Fruit fly (Drosophila melanogaster): ENCODE measurements around the gene CG43185.

CG43185 gene

dm6 chr2L:5870838-5871702 lies 13.6 kb upstream of the CG43185 start (continued):
- no peak for TF ChIP-seq CG8281 (tag; optimal IDR thresholded peaks at IDR 0.05)
- TF ChIP-seq pita (GFP tag; optimal IDR thresholded peaks at IDR 0.05): no peak
- 0 out of 2 replicates have a peak, but pooled peaks have one; percentile 8 for TF ChIP-seq aop (GFP tag; IDR thresholded peaks at IDR 0.05)
- TF ChIP-seq phol (tag; optimal IDR thresholded peaks at IDR 0.05): no peak
- TF ChIP-seq Nf-YC (tag; optimal IDR thresholded peaks at IDR 0.05): no peak
- no peak for TF ChIP-seq CG1647 (GFP tag; optimal IDR thresholded peaks at IDR 0.05)
- no peak for TF ChIP-seq D19B (GFP tag; optimal IDR thresholded peaks at IDR 0.05)
- no peak for TF ChIP-seq Dip3 (GFP tag; optimal IDR thresholded peaks at IDR 0.05)
- no peak for TF ChIP-seq CG1233 (GFP tag; optimal IDR thresholded peaks at IDR 0.05)
- TF ChIP-seq CG10321 (GFP tag; IDR thresholded peaks at IDR 0.05): no peak
- TF ChIP-seq Awh (GFP tag; IDR thresholded peaks at IDR 0.05): no peak
- no peak for TF ChIP-seq ems (GFP tag; optimal IDR thresholded peaks at IDR 0.05)
- TF ChIP-seq CG11085 (GFP tag; IDR thresholded peaks at IDR 0.05): no peak
- TF ChIP-seq ac (GFP tag; optimal IDR thresholded peaks at IDR 0.05): peak; percentile 67
- no peak for TF ChIP-seq nerfin-1 (tag; optimal IDR thresholded peaks at IDR 0.05)
- TF ChIP-seq shn (GFP tag; optimal IDR thresholded peaks at IDR 0.05): no peak
- peak; percentile 21; the same call in 1 of the 2 replicates for TF ChIP-seq chm (GFP tag; IDR thresholded peaks at IDR 0.05)
- TF ChIP-seq twi (tag; optimal IDR thresholded peaks at IDR 0.05): peak; percentile 99
- no peak for TF ChIP-seq stwl (tag; optimal IDR thresholded peaks at IDR 0.05)
- TF ChIP-seq CG2120 (GFP tag; optimal IDR thresholded peaks at IDR 0.05): no peak
- TF ChIP-seq Ets65A (GFP tag): peak; percentile 2
- no peak for TF ChIP-seq Nf-YB (GFP tag; optimal IDR thresholded peaks at IDR 0.05)
- no peak for TF ChIP-seq Doc2 (GFP tag; IDR thresholded peaks at IDR 0.05)
- no peak for TF ChIP-seq vfl (GFP tag; optimal IDR thresholded peaks at IDR 0.05)
- no peak for TF ChIP-seq fu2 (GFP tag; optimal IDR thresholded peaks at IDR 0.05)
- no peak for TF ChIP-seq Deaf1 (tag; optimal IDR thresholded peaks at IDR 0.05)
- TF ChIP-seq fd64A (GFP tag; optimal IDR thresholded peaks at IDR 0.05): no peak
- TF ChIP-seq Dref (GFP tag; IDR thresholded peaks at IDR 0.05): no peak
- no peak for TF ChIP-seq CG42726 (GFP tag; IDR thresholded peaks at IDR 0.05; ENCODE audit: partially characterized antibody)
- TF ChIP-seq TFAM (GFP tag; optimal IDR thresholded peaks at IDR 0.05): no peak
- TF ChIP-seq sug (tag; optimal IDR thresholded peaks at IDR 0.05): no peak
- no peak for TF ChIP-seq CG6791 (GFP tag; IDR thresholded peaks at IDR 0.05; ENCODE audit: partially characterized antibody)
- no peak for TF ChIP-seq CG12236 (GFP tag; optimal IDR thresholded peaks at IDR 0.05)
- TF ChIP-seq CG14667 (GFP tag; IDR thresholded peaks at IDR 0.05): no peak
- no peak for TF ChIP-seq trem (tag; optimal IDR thresholded peaks at IDR 0.05)
- TF ChIP-seq Elba2 (GFP tag; optimal IDR thresholded peaks at IDR 0.05): no peak
- TF ChIP-seq CG16863 (GFP tag; optimal IDR thresholded peaks at IDR 0.05): no peak
- TF ChIP-seq CG12391 (tag; optimal IDR thresholded peaks at IDR 0.05): no peak
- no peak for TF ChIP-seq tx (GFP tag; optimal IDR thresholded peaks at IDR 0.05)
- TF ChIP-seq Oli (tag; optimal IDR thresholded peaks at IDR 0.05): no peak
- no peak for TF ChIP-seq Mrtf (GFP tag; IDR thresholded peaks at IDR 0.05)
- TF ChIP-seq Kr (GFP tag; optimal IDR thresholded peaks at IDR 0.05): peak; percentile 87
- TF ChIP-seq CG16815 (GFP tag; optimal IDR thresholded peaks at IDR 0.05): no peak
- TF ChIP-seq CG15269 (tag; optimal IDR thresholded peaks at IDR 0.05): no peak
- no peak for TF ChIP-seq CG10209 (GFP tag; optimal IDR thresholded peaks at IDR 0.05)
- TF ChIP-seq crol (GFP tag; IDR thresholded peaks at IDR 0.05): peak; percentile 35; the same call in 1 of the 2 replicates
- TF ChIP-seq exex (tag; optimal IDR thresholded peaks at IDR 0.05): no peak
- TF ChIP-seq HLHmδ (GFP tag; optimal IDR thresholded peaks at IDR 0.05): no peak
- no peak for TF ChIP-seq CG13296 (GFP tag; optimal IDR thresholded peaks at IDR 0.05)
- no peak for TF ChIP-seq slou (GFP tag; optimal IDR thresholded peaks at IDR 0.05)

Measured in whole organism, embryonic.